Worm (Caenorhabditis elegans) whole organism, L4/young adult: ENCODE measurements around the gene cpn-2.

Source experiments
- W03F9.2 ChIP-seq: fragments of 150-350 bp; optimal IDR thresholded peaks from 2 replicates; lab custom pipeline; 2014; ENCODE audit warnings: missing biosample characterization, missing genetic modification characterization
- him-1 ChIP-seq: sonication (generic microtip); optimal IDR thresholded peaks from 2 replicates; lab custom pipeline; 2016; ENCODE audit warnings: missing genotype, missing genetic modification reagents, missing genetic modification characterization, missing compliant biosample characterization

- no peak for TF ChIP-seq W03F9.2 (tag; lab: Kevin White, UChicago)
- TF ChIP-seq him-1 (tag; lab: Kevin White, UChicago): no peak
These were observed 24.0 kb upstream of the cpn-2 start for ce11 chrII:313540-313939.
